Fruit fly (Drosophila melanogaster): ENCODE data around the gene CG17349.

dm6 chr2L:19404804-19405203, 34.6 kb downstream of the CG17349 start:
- TF ChIP-seq psq (optimal IDR thresholded peaks at IDR 0.05) (no peak), h (optimal IDR thresholded peaks at IDR 0.05) (no peak), insv (optimal IDR thresholded peaks at IDR 0.05) (no peak), Sin3A (optimal IDR thresholded peaks at IDR 0.05) (no peak), Myc (optimal IDR thresholded peaks at IDR 0.05) (no peak)

Data from Kc167 (cell line).